Fruit fly (Drosophila melanogaster) whole organism, embryonic: ENCODE measurements around the gene CG46464.

Experiments used
- ATbp ChIP-seq: fragments of 200-800 bp; sonication (Bioruptor generic); optimal IDR thresholded peaks from 2 replicates; lab custom pipeline; 2017; ENCODE audit warnings: missing biosample characterization, mild to moderate bottlenecking, missing genetic modification characterization, missing genetic modification reagents
- CG10321 ChIP-seq: fragments of 200-800 bp; sonication (Bioruptor generic); IDR thresholded peaks from 2 replicates; pipeline ENCODE4 v1.3.6; 2022; ENCODE audit warnings: missing biosample characterization, missing genetic modification characterization
- CG10979 ChIP-seq: fragments of 200-800 bp; sonication (Bioruptor generic); optimal IDR thresholded peaks from 2 replicates; lab custom pipeline; 2018; ENCODE audit warnings: missing biosample characterization, mild to moderate bottlenecking, missing genetic modification characterization, moderate library complexity
- CG11398 ChIP-seq: fragments of 200-800 bp; sonication (Bioruptor generic); optimal IDR thresholded peaks from 2 replicates; lab custom pipeline; 2016; ENCODE audit warnings: missing biosample characterization, missing genetic modification characterization
- CG11504 ChIP-seq: fragments of 200-800 bp; sonication (Bioruptor generic); optimal IDR thresholded peaks from 3 replicates; lab custom pipeline; 2019; ENCODE audit warnings: missing biosample characterization, mild to moderate bottlenecking, missing genetic modification characterization, moderate library complexity
- CG11723 ChIP-seq: fragments of 200-800 bp; sonication (Bioruptor generic); optimal IDR thresholded peaks from 2 replicates; lab custom pipeline; 2017; ENCODE audit warnings: missing biosample characterization, mild to moderate bottlenecking, missing genetic modification characterization
- CG12071 ChIP-seq: fragments of 200-800 bp; sonication (Bioruptor generic); optimal IDR thresholded peaks from 3 replicates; lab custom pipeline; 2018; ENCODE audit warnings: missing biosample characterization, mild to moderate bottlenecking, missing genetic modification characterization
- CG13287 ChIP-seq: fragments of 200-800 bp; sonication (Bioruptor generic); IDR thresholded peaks from 2 replicates; pipeline ENCODE4 v1.3.6; 2022; ENCODE audit warnings: missing biosample characterization, missing genetic modification characterization; ENCODE audit not compliant: partially characterized antibody
- CG15011 ChIP-seq: fragments of 200-800 bp; sonication (Bioruptor generic); optimal IDR thresholded peaks from 3 replicates; lab custom pipeline; 2018; ENCODE audit warnings: missing biosample characterization, mild to moderate bottlenecking, missing genetic modification characterization
- CG15601 ChIP-seq: fragments of 200-800 bp; sonication (Bioruptor generic); optimal IDR thresholded peaks from 3 replicates; lab custom pipeline; 2019; ENCODE audit warnings: missing biosample characterization, mild to moderate bottlenecking, missing genetic modification characterization, moderate library complexity
- CG17361 ChIP-seq: fragments of 200-800 bp; sonication (Bioruptor generic); IDR thresholded peaks from 3 replicates; pipeline ENCODE4 v1.3.6; 2022; ENCODE audit warnings: missing biosample characterization, missing genetic modification characterization
- CG17385 ChIP-seq: fragments of 200-800 bp; sonication (Bioruptor generic); optimal IDR thresholded peaks from 3 replicates; lab custom pipeline; 2018; ENCODE audit warnings: missing biosample characterization, mild to moderate bottlenecking, missing genetic modification characterization
- CG1832 ChIP-seq: fragments of 200-800 bp; sonication (Bioruptor generic); optimal IDR thresholded peaks from 2 replicates; lab custom pipeline; 2017; ENCODE audit warnings: missing biosample characterization, mild to moderate bottlenecking, missing genetic modification characterization, inconsistent platforms
- CG18619 ChIP-seq: fragments of 200-800 bp; sonication (Bioruptor generic); optimal IDR thresholded peaks from 3 replicates; lab custom pipeline; 2017; ENCODE audit warnings: missing biosample characterization, mild to moderate bottlenecking, missing genetic modification characterization
- CG2712 ChIP-seq: fragments of 200-800 bp; optimal IDR thresholded peaks from 3 replicates; lab custom pipeline; 2019; ENCODE audit warnings: missing biosample characterization, mild to moderate bottlenecking, missing genetic modification characterization, moderate library complexity
- CG32532 ChIP-seq: fragments of 200-800 bp; sonication (Bioruptor generic); IDR thresholded peaks from 2 replicates; pipeline ENCODE4 v1.3.6; 2022; ENCODE audit warnings: missing biosample characterization, missing genetic modification characterization
- CG3847 ChIP-seq: fragments of 200-800 bp; sonication (Bioruptor generic); IDR thresholded peaks from 2 replicates; pipeline ENCODE4 v1.3.6; 2022; ENCODE audit warnings: missing biosample characterization, missing genetic modification characterization
- CG7271 ChIP-seq: fragments of 200-800 bp; sonication (Bioruptor generic); optimal IDR thresholded peaks from 2 replicates; lab custom pipeline; 2018; ENCODE audit warnings: missing biosample characterization, mild to moderate bottlenecking, missing genetic modification characterization, moderate library complexity
- CG7928 ChIP-seq: fragments of 200-800 bp; sonication (Bioruptor generic); optimal IDR thresholded peaks from 2 replicates; lab custom pipeline; 2017; ENCODE audit warnings: missing biosample characterization, mild to moderate bottlenecking, missing genetic modification characterization
- CG8388 ChIP-seq: fragments of 200-800 bp; sonication (Bioruptor generic); optimal IDR thresholded peaks from 2 replicates; lab custom pipeline; 2019; ENCODE audit warnings: missing biosample characterization, mild to moderate bottlenecking, missing genetic modification characterization, moderate library complexity
- CG9932 ChIP-seq: fragments of 200-800 bp; sonication (Bioruptor generic); IDR thresholded peaks from 2 replicates; pipeline ENCODE4 v1.3.6; 2022; ENCODE audit warnings: missing biosample characterization, missing genetic modification characterization
- CoRest ChIP-seq: fragments of 200-800 bp; sonication (Bioruptor generic); optimal IDR thresholded peaks from 3 replicates; lab custom pipeline; 2018; ENCODE audit warnings: missing biosample characterization, mild to moderate bottlenecking, missing genetic modification characterization, moderate library complexity
- Hey ChIP-seq: fragments of 200-800 bp; sonication (Bioruptor generic); optimal IDR thresholded peaks from 3 replicates; lab custom pipeline; 2018; ENCODE audit warnings: missing biosample characterization, mild to moderate bottlenecking, missing genetic modification characterization
- HmgD ChIP-seq: fragments of 200-800 bp; sonication (Bioruptor generic); optimal IDR thresholded peaks from 3 replicates; lab custom pipeline; 2016; ENCODE audit warnings: missing biosample characterization, missing genetic modification characterization
- Mad ChIP-seq: fragments of 200-800 bp; sonication (Bioruptor generic); optimal IDR thresholded peaks from 2 replicates; lab custom pipeline; 2016; ENCODE audit warnings: missing biosample characterization, missing genetic modification characterization
- Nf-YA ChIP-seq: fragments of 200-800 bp; sonication (Bioruptor generic); IDR thresholded peaks from 2 replicates; pipeline ENCODE4 v1.3.6; 2022; ENCODE audit warnings: missing biosample characterization, missing genetic modification characterization
- Nf-YB ChIP-seq: fragments of 200-800 bp; sonication (Bioruptor generic); optimal IDR thresholded peaks from 3 replicates; lab custom pipeline; 2019; ENCODE audit warnings: missing biosample characterization, mild to moderate bottlenecking, missing genetic modification characterization, moderate library complexity
- Nf-YC ChIP-seq: fragments of 200-800 bp; optimal IDR thresholded peaks from 3 replicates; lab custom pipeline; 2019; ENCODE audit warnings: missing biosample characterization, mild to moderate bottlenecking, missing genetic modification characterization, moderate library complexity
- abd-A ChIP-seq: fragments of 200-800 bp; sonication (Bioruptor generic); optimal IDR thresholded peaks from 3 replicates; lab custom pipeline; 2019; ENCODE audit warnings: missing biosample characterization, mild to moderate bottlenecking, missing genetic modification characterization, moderate library complexity
- ac ChIP-seq: fragments of 200-800 bp; sonication (Bioruptor generic); optimal IDR thresholded peaks from 3 replicates; lab custom pipeline; 2017; ENCODE audit warnings: missing biosample characterization, mild to moderate bottlenecking, missing genetic modification characterization
- aop ChIP-seq: fragments of 200-800 bp; sonication (Bioruptor generic); IDR thresholded peaks from 2 replicates; pipeline ENCODE4 v1.3.6; 2022; ENCODE audit warnings: missing biosample characterization, missing genetic modification characterization
- btn ChIP-seq: fragments of 200-800 bp; sonication (Bioruptor generic); optimal IDR thresholded peaks from 2 replicates; lab custom pipeline; 2016; ENCODE audit warnings: missing biosample characterization, missing genetic modification characterization
- cato ChIP-seq: fragments of 200-800 bp; sonication (Bioruptor generic); optimal IDR thresholded peaks from 2 replicates; lab custom pipeline; 2016; ENCODE audit warnings: missing biosample characterization, missing genetic modification characterization, borderline replicate concordance
- crol ChIP-seq: fragments of 200-800 bp; sonication (Bioruptor generic); IDR thresholded peaks from 2 replicates; pipeline ENCODE4 v1.3.6; 2022; ENCODE audit warnings: missing biosample characterization, missing genetic modification characterization
- dan ChIP-seq: fragments of 200-800 bp; sonication (Bioruptor generic); IDR thresholded peaks from 2 replicates; pipeline ENCODE4 v1.3.6; 2022; ENCODE audit warnings: missing biosample characterization, missing genetic modification characterization
- dmrt11E ChIP-seq: fragments of 200-800 bp; sonication (Bioruptor generic); optimal IDR thresholded peaks from 3 replicates; lab custom pipeline; 2018; ENCODE audit warnings: missing biosample characterization, mild to moderate bottlenecking, missing genetic modification characterization, moderate library complexity
- ems ChIP-seq: fragments of 200-800 bp; sonication (Bioruptor generic); optimal IDR thresholded peaks from 3 replicates; lab custom pipeline; 2016; ENCODE audit warnings: missing biosample characterization, missing genetic modification characterization
- ewg ChIP-seq: fragments of 200-800 bp; sonication (Bioruptor generic); optimal IDR thresholded peaks from 3 replicates; lab custom pipeline; 2017; ENCODE audit warnings: mild to moderate bottlenecking, missing biosample characterization, missing genetic modification reagents, missing genetic modification characterization
- gfzf ChIP-seq: fragments of 200-800 bp; sonication (Bioruptor generic); optimal IDR thresholded peaks from 2 replicates; lab custom pipeline; 2016; ENCODE audit warnings: missing biosample characterization, mild to moderate bottlenecking, missing genetic modification characterization, moderate library complexity
- gt ChIP-seq: fragments of 200-800 bp; sonication (Bioruptor generic); IDR thresholded peaks from 2 replicates; pipeline ENCODE4 v1.3.6; 2022; ENCODE audit warnings: missing biosample characterization, missing genetic modification characterization
- lola ChIP-seq, 3 experiments: fragments of >200 bp in 2 of 3; fragments of 200-800 bp in 1 of 3; sonication (Bioruptor generic) in 1 of 3; optimal IDR thresholded peaks; 2 replicates each; lab custom pipeline; 2017 to 2019; ENCODE audit warnings: missing biosample characterization in 3 of 3, missing genetic modification characterization in 3 of 3, mild to moderate bottlenecking in 1 of 3, moderate library complexity in 1 of 3
- pb ChIP-seq: fragments of 200-800 bp; sonication (Bioruptor generic); optimal IDR thresholded peaks from 3 replicates; lab custom pipeline; 2016; ENCODE audit warnings: missing biosample characterization, missing genetic modification characterization
- phol ChIP-seq: fragments of 200-800 bp; sonication (Bioruptor generic); optimal IDR thresholded peaks from 3 replicates; lab custom pipeline; 2018; ENCODE audit warnings: missing biosample characterization, mild to moderate bottlenecking, missing genetic modification characterization, moderate library complexity
- rib ChIP-seq: fragments of 200-800 bp; sonication (Bioruptor generic); IDR thresholded peaks from 2 replicates; pipeline ENCODE4 v1.3.6; 2022; ENCODE audit warnings: missing biosample characterization, missing genetic modification characterization
- sens ChIP-seq: fragments of 200-800 bp; sonication (Bioruptor generic); peaks from one replicate; lab custom pipeline; 2016; ENCODE audit warnings: missing biosample characterization, missing genetic modification characterization
- seq ChIP-seq: fragments of 200-800 bp; sonication (Bioruptor generic); IDR thresholded peaks from 2 replicates; pipeline ENCODE4 v1.3.6; 2022; ENCODE audit warnings: missing biosample characterization, missing genetic modification characterization
- sqz ChIP-seq: fragments of 200-800 bp; sonication (Bioruptor generic); optimal IDR thresholded peaks from 3 replicates; lab custom pipeline; 2018; ENCODE audit warnings: missing biosample characterization, mild to moderate bottlenecking, missing genetic modification characterization
- ssp ChIP-seq: fragments of 200-800 bp; sonication (Bioruptor generic); IDR thresholded peaks from 2 replicates; pipeline ENCODE4 v1.3.6; 2022; ENCODE audit warnings: missing biosample characterization, missing genetic modification characterization

CG46464 gene

DNA sequence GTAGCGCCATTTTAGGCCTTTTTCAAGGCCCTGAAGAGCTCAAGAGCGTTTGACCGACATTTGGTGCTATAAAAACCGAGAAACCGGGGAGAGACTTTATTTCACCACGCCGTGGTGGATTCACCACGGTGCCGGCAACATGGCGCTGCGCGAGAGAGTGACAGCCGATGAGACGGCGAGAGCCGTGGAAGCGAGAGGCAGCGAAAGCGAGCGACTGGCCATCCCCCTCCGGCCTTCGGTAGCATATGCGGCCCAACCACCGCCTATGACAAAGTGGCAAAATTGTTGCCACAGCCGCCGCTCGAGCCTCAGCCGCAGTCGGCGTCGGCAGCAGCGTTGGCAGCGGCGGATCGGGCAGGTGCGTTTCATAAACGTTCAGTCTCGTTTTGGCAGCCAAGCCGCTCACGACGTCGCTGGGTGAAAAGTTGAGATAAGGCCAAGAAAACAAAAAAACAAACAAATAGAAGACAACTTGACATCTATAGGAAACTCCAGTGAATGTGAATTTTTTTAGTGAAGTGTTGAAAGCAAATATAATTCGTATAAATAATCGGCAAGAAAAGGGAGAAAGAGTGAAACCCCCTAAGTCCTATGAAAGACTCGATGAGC is 46.6 kb downstream of the CG46464 start, which contains the start of gene B-H1 (continued):
- TF ChIP-seq CG7928 (GFP tag; lab: Kevin White, UChicago) (no peak), HmgD (GFP tag; lab: Kevin White, UChicago) (peak; percentile 8), CG32532 (GFP tag; lab: Robert Waterston, UW) (0 out of 2 replicates have a peak, but pooled peaks have one; percentile 34), phol (peak; percentile 86), rib (GFP tag; lab: Robert Waterston, UW) (peak; percentile 41; the same call in 1 of the 2 replicates), seq (GFP tag; lab: Robert Waterston, UW) (peak; percentile 69; the same call in 1 of the 2 replicates), CoRest (tag; lab: Kevin White, UChicago) (peak; percentile 51), CG13287 (0 out of 2 replicates have a peak, but pooled peaks have one; percentile 22)

DNA sequence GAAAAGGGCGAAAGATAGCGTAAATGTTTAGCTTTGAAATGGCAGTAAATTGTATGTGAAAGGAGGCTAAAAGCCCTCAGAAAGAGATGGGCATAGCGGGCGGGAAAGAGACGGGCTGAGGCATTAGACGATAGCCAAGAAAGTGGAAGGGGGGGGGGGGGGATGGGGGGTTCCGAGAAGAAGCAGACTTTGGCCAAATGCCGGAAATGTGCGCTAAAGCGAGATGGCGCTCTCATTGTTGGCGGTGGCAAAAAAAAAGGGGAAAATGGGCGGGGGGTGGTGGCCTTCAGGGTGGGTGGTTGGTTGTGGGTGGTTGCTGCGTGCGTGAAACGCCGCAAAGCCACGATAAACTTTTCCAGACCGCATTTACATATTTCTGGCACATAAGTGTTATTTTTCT is 60.8 kb downstream of the CG46464 start:
- TF ChIP-seq CG8388 (GFP tag; lab: Kevin White, UChicago): no peak
- no peak for TF ChIP-seq btn (GFP tag; lab: Kevin White, UChicago)
- no peak for TF ChIP-seq CG11723
- TF ChIP-seq crol (GFP tag; lab: Robert Waterston, UW): peak; percentile 85
- peak; percentile 58; the same call in 1 of the 2 replicates for TF ChIP-seq seq (GFP tag; lab: Robert Waterston, UW)
- TF ChIP-seq abd-A: peak; percentile 2
- TF ChIP-seq Hey: no peak
- peak; percentile 87 for TF ChIP-seq CG10321 (GFP tag; lab: Robert Waterston, UW)
- peak; percentile 43 for TF ChIP-seq ewg (GFP tag; lab: Kevin White, UChicago)
- TF ChIP-seq CG1832 (GFP tag; lab: Kevin White, UChicago): peak; percentile 46
- peak; percentile 27 for TF ChIP-seq CG17385 (GFP tag; lab: Kevin White, UChicago)
- TF ChIP-seq CG9932 (GFP tag; lab: Robert Waterston, UW): no peak
- peak; percentile 76 for TF ChIP-seq Nf-YC (tag; lab: Kevin White, UChicago)
- no peak for TF ChIP-seq ems (GFP tag; lab: Kevin White, UChicago)
- TF ChIP-seq cato (GFP tag; lab: Kevin White, UChicago): no peak
- peak; percentile 41 for TF ChIP-seq sqz (GFP tag; lab: Kevin White, UChicago)
- peak; percentile 59 for TF ChIP-seq Nf-YB (GFP tag; lab: Kevin White, UChicago)
- no peak for TF ChIP-seq CG7271

DNA sequence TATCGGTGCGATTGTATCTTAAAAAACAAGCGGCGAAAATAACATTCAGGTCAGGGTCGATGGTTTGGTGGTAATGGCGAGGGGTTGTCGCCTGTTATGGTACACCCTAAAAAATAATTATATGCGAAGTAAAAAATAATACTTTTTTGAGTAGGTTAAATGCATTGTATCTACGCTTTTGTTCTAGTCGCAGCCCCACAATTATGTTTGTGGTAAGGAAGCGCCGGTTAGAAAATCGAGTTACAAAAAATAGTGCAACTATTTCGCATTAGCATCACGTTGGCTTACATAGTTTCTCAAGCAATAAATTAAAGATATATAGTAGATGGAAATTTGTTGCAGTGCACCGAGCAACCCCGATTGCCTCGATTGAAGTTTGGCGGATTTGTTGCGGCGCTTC is 64.4 kb downstream of the CG46464 start:
- peak; percentile 72 for TF ChIP-seq sens (GFP tag; lab: Kevin White, UChicago)
- peak; percentile 28 for TF ChIP-seq CG10979 (tag; lab: Kevin White, UChicago)
- no peak for TF ChIP-seq CG3847 (GFP tag; lab: Robert Waterston, UW)
- TF ChIP-seq ssp (GFP tag; lab: Robert Waterston, UW): no peak
- peak; percentile 18 for TF ChIP-seq CG11504
- no peak for TF ChIP-seq Nf-YA (GFP tag; lab: Robert Waterston, UW)
- TF ChIP-seq dan (GFP tag; lab: Robert Waterston, UW): no peak
- TF ChIP-seq ac (GFP tag; lab: Kevin White, UChicago): no peak
- no peak for TF ChIP-seq seq (GFP tag; lab: Robert Waterston, UW)
- TF ChIP-seq pb (GFP tag; lab: Kevin White, UChicago): no peak
- TF ChIP-seq CG11398 (GFP tag; lab: Kevin White, UChicago): no peak
- TF ChIP-seq ATbp (GFP tag; lab: Kevin White, UChicago): no peak
- peak; percentile 17 for TF ChIP-seq CG2712
- TF ChIP-seq Mad (GFP tag; lab: Kevin White, UChicago): no peak
- TF ChIP-seq gfzf (GFP tag; lab: Kevin White, UChicago): no peak
- TF ChIP-seq dmrt11E (tag; lab: Kevin White, UChicago): peak; percentile 35
- no peak for TF ChIP-seq CG15601 (tag; lab: Kevin White, UChicago)
- TF ChIP-seq CG17361 (GFP tag; lab: Robert Waterston, UW): no peak
- TF ChIP-seq CG15011: no peak
- TF ChIP-seq aop (GFP tag; lab: Robert Waterston, UW): no peak
- TF ChIP-seq CG18619: no peak
- peak in 1 of 3 experiments; percentile 28 for TF ChIP-seq lola (GFP tag; optimal IDR thresholded peaks at IDR 0.05; lab: Kevin White, UChicago)
- TF ChIP-seq CG12071 (GFP tag; lab: Kevin White, UChicago): no peak
- no peak for TF ChIP-seq gt
